Worm (Caenorhabditis elegans): ENCODE data around the gene B0272.4.

DNA sequence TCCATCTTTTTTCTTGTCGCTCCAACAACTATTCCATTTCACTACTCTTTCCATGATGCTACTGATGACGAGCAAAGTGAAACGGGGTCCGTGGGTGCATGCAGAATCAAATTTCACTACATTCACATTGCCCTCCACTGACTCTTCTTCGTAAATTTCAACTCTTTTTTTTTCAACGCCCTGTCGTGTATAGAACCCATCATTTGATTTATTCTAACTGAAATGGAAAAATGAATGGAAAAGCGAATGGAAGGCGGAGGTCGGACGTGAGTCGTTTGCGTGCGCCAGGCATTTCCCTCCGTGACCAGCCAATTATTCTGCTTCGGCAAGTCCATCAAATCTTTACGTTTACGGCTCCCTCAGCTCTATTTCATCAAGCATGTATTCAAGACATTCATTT, 15.6 kb downstream of the B0272.4 start:
- no peak for TF ChIP-seq ztf-26 (tag; optimal IDR thresholded peaks at IDR 0.05)
- no peak for TF ChIP-seq Y53F4B.3 (GFP tag; IDR thresholded peaks at IDR 0.05)
- TF ChIP-seq madf-10 (tag; optimal IDR thresholded peaks at IDR 0.05), result no peak
- no peak for TF ChIP-seq dpl-1 (GFP tag; optimal IDR thresholded peaks at IDR 0.05)
- TF ChIP-seq ekl-4 (GFP tag; IDR thresholded peaks at IDR 0.05), result no peak
- TF ChIP-seq attf-5 (GFP tag; optimal IDR thresholded peaks at IDR 0.05), result no peak
- TF ChIP-seq hlh-26 (GFP tag; conservative IDR thresholded peaks at IDR 0.05), result no peak
- TF ChIP-seq nhr-90 (tag; optimal IDR thresholded peaks at IDR 0.05), result no peak
- no peak for TF ChIP-seq ceh-100 (GFP tag; IDR thresholded peaks at IDR 0.05)

Measured in whole organism, young adult.